Fruit fly (Drosophila melanogaster): Measurements from ENCODE around the gene Mps1.

The Mps1 gene

dm6 chr3R:17681611-17682243 is 10.7 kb downstream of the Mps1 start (continued):
- TF ChIP-seq CG16813 (GFP tag; IDR thresholded peaks at IDR 0.05; ENCODE audit: partially characterized antibody) (no peak), CG1603 (tag; optimal IDR thresholded peaks at IDR 0.05) (no peak), Awh (GFP tag; IDR thresholded peaks at IDR 0.05) (no peak), CG2129 (GFP tag; IDR thresholded peaks at IDR 0.05; ENCODE audit: partially characterized antibody) (no peak), Myb (GFP tag; optimal IDR thresholded peaks at IDR 0.05) (no peak), CG4617 (GFP tag; optimal IDR thresholded peaks at IDR 0.05; ENCODE audit: borderline replicate concordance) (no peak), zfh1 (GFP tag; IDR thresholded peaks at IDR 0.05) (no peak), br (optimal IDR thresholded peaks at IDR 0.05) (no peak), CG7372 (GFP tag; IDR thresholded peaks at IDR 0.05) (no peak), Rfx (GFP tag; IDR thresholded peaks at IDR 0.05) (no peak), sisA (GFP tag; IDR thresholded peaks at IDR 0.05) (no peak), p53 (GFP tag; optimal IDR thresholded peaks at IDR 0.05) (no peak), caup (GFP tag; optimal IDR thresholded peaks at IDR 0.05; ENCODE audit: severe bottlenecking) (no peak), Sin3A (optimal IDR thresholded peaks at IDR 0.05) (no peak), H15 (GFP tag; IDR thresholded peaks at IDR 0.05) (no peak), Lpt (GFP tag; optimal IDR thresholded peaks at IDR 0.05) (no peak), CG5180 (GFP tag; optimal IDR thresholded peaks at IDR 0.05) (peak; percentile 4), unpg (GFP tag; optimal IDR thresholded peaks at IDR 0.05) (no peak), Max (GFP tag; optimal IDR thresholded peaks at IDR 0.05) (no peak), Chrac-16 (GFP tag; optimal IDR thresholded peaks at IDR 0.05) (no peak), NC2α (GFP tag; optimal IDR thresholded peaks at IDR 0.05) (no peak), CG11093 (GFP tag; IDR thresholded peaks at IDR 0.05) (no peak), Ssrp (tag; optimal IDR thresholded peaks at IDR 0.05) (peak; percentile 8), BEAF-32 (GFP tag; optimal IDR thresholded peaks at IDR 0.05) (no peak), CrebB (tag; optimal IDR thresholded peaks at IDR 0.05) (no peak), z (GFP tag; IDR thresholded peaks at IDR 0.05) (no peak), h (optimal IDR thresholded peaks at IDR 0.05) (no peak), tin (GFP tag; optimal IDR thresholded peaks at IDR 0.05) (no peak), CG13424 (tag; optimal IDR thresholded peaks at IDR 0.05) (no peak), CG15479 (GFP tag; optimal IDR thresholded peaks at IDR 0.05) (peak; percentile 36), Elba2 (GFP tag; optimal IDR thresholded peaks at IDR 0.05) (no peak), Hr51 (GFP tag; optimal IDR thresholded peaks at IDR 0.05) (no peak), lov (optimal IDR thresholded peaks at IDR 0.05) (peak; percentile 9), lov (GFP tag; IDR thresholded peaks at IDR 0.05) (no peak), Ets65A (GFP tag) (no peak), CTCF (GFP tag; optimal IDR thresholded peaks at IDR 0.05) (no peak), Trl (optimal IDR thresholded peaks at IDR 0.05) (peak; percentile 43 to 57), Trl (GFP tag; optimal IDR thresholded peaks at IDR 0.05) (no peak), maf-S (GFP tag; optimal IDR thresholded peaks at IDR 0.05) (no peak), cg (GFP tag; optimal IDR thresholded peaks at IDR 0.05) (no peak), CG4854 (GFP tag; optimal IDR thresholded peaks at IDR 0.05) (no peak), CG12744 (GFP tag; optimal IDR thresholded peaks at IDR 0.05) (no peak), CG14441 (GFP tag; IDR thresholded peaks at IDR 0.05) (no peak), grn (GFP tag; optimal IDR thresholded peaks at IDR 0.05) (peak; percentile 36), Med (GFP tag) (peak; percentile 10), CG18476 (GFP tag; optimal IDR thresholded peaks at IDR 0.05) (no peak)
